Worm (Caenorhabditis elegans): ENCODE data around the gene ugt-60.

DNA sequence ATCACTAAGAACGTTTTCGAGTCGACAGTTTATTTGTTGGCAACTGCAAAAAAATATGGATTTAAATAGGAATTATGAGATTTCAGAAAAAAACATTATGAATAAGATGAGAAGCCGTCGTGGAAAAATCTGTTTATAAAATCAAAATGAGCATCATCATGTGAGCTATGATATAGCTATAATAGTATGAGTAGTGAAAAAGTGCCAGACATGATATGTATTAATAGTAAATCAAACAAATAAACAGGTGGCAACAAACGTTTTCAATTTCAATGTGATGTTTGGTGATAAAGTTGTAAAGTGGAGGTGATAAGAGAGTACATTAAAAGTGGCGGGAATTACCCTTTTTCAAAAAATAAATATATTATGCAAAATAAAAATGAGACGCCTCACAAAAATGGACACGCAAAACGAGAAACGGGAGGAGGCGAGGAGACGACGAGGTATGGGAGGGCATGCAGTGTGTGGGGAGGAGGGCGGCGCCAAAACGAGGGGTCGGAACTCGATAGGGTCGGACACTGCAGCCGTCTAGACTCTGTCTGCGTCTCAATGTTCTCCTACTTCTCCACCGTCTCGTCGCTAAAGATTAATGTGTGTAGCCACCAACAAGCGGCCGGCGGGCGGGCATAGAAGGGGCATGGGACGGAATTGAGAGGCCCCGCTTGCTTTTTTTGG, 11.1 kb downstream of the ugt-60 start, which contains the start of gene C07A9.9:
- peak; percentile 32 for TF ChIP-seq lin-15B (tag; optimal IDR thresholded peaks at IDR 0.05)
- peak; percentile 24 for TF ChIP-seq pqm-1 (tag; optimal IDR thresholded peaks at IDR 0.05)
- peak; percentile 50 for TF ChIP-seq tbx-2 (tag; optimal IDR thresholded peaks at IDR 0.05)
- TF ChIP-seq nhr-237 (tag; optimal IDR thresholded peaks at IDR 0.05): no peak
- no peak for TF ChIP-seq nhr-12 (tag; optimal IDR thresholded peaks at IDR 0.05)
- peak; percentile 31 for TF ChIP-seq unc-62 (GFP tag; optimal IDR thresholded peaks at IDR 0.05)
- peak; percentile 70 for TF ChIP-seq pha-4 (tag; optimal IDR thresholded peaks at IDR 0.05)
